Worm (Caenorhabditis elegans): ENCODE results near the gene M03F4.4.
A peak's percentile ranks its signal among the peaks of the same experiment; 100 is the strongest.

M03F4.4 gene

ce11 chrX:4981059-4981458 is 23.8 kb upstream of the M03F4.4 start:
- no peak for TF ChIP-seq fkh-6 (tag; optimal IDR thresholded peaks at IDR 0.05)
- TF ChIP-seq ceh-34 (tag; optimal IDR thresholded peaks at IDR 0.05), result no peak
- no peak for TF ChIP-seq hlh-8 (tag; optimal IDR thresholded peaks at IDR 0.05)
- no peak for TF ChIP-seq pag-3 (tag; optimal IDR thresholded peaks at IDR 0.05; ENCODE audit: borderline replicate concordance)
- TF ChIP-seq ceh-31 (tag; optimal IDR thresholded peaks at IDR 0.05), result no peak
- TF ChIP-seq hlh-6 (tag; optimal IDR thresholded peaks at IDR 0.05), result no peak
- TF ChIP-seq sox-2 (GFP tag; IDR thresholded peaks at IDR 0.05), result no peak
- TF ChIP-seq ceh-45 (GFP tag; IDR thresholded peaks at IDR 0.05), result no peak
- no peak for TF ChIP-seq F13H6.1 (tag; optimal IDR thresholded peaks at IDR 0.05)
- no peak for TF ChIP-seq ceh-2 (tag; optimal IDR thresholded peaks at IDR 0.05)
- no peak for TF ChIP-seq che-1 (tag; optimal IDR thresholded peaks at IDR 0.05)
- TF ChIP-seq ceh-6 (GFP tag; optimal IDR thresholded peaks at IDR 0.05), result no peak
- TF ChIP-seq pqm-1 (tag; optimal IDR thresholded peaks at IDR 0.05), result no peak
- no peak for TF ChIP-seq fkh-10 (GFP tag; optimal IDR thresholded peaks at IDR 0.05)
- no peak for TF ChIP-seq dve-1 (tag; optimal IDR thresholded peaks at IDR 0.05)

- TF ChIP-seq C38D4.7 (GFP tag; optimal IDR thresholded peaks at IDR 0.05), result no peak
- TF ChIP-seq fkh-6 (tag; optimal IDR thresholded peaks at IDR 0.05), result no peak
- TF ChIP-seq nhr-11 (tag; optimal IDR thresholded peaks at IDR 0.05), result no peak
- no peak for TF ChIP-seq sox-2 (GFP tag; IDR thresholded peaks at IDR 0.05)
- TF ChIP-seq ceh-19 (GFP tag; optimal IDR thresholded peaks at IDR 0.05), result no peak
- no peak for TF ChIP-seq madf-2 (tag; optimal IDR thresholded peaks at IDR 0.05)
- TF ChIP-seq hlh-15 (tag; optimal IDR thresholded peaks at IDR 0.05), result no peak
- no peak for TF ChIP-seq odd-2 (tag; optimal IDR thresholded peaks at IDR 0.05)
- no peak for TF ChIP-seq elt-4 (tag; optimal IDR thresholded peaks at IDR 0.05)
- no peak for TF ChIP-seq unc-3 (GFP tag; conservative IDR thresholded peaks at IDR 0.05)
- no peak for TF ChIP-seq unc-3 (tag; optimal IDR thresholded peaks at IDR 0.05)
- no peak for TF ChIP-seq pqm-1 (tag; optimal IDR thresholded peaks at IDR 0.05)
- no peak for TF ChIP-seq sdc-2 (tag; optimal IDR thresholded peaks at IDR 0.05)
These were observed 21.8 kb upstream of the M03F4.4 start for ce11 chrX:4979060-4979459.

- TF ChIP-seq npax-4 (tag; optimal IDR thresholded peaks at IDR 0.05) (no peak), unc-42 (tag; optimal IDR thresholded peaks at IDR 0.05) (peak; percentile 48), pag-3 (tag; optimal IDR thresholded peaks at IDR 0.05; ENCODE audit: borderline replicate concordance) (no peak), ceh-30 (tag; optimal IDR thresholded peaks at IDR 0.05) (no peak), sox-4 (tag; optimal IDR thresholded peaks at IDR 0.05) (no peak), sdc-2 (tag; optimal IDR thresholded peaks at IDR 0.05) (peak; percentile 75), unc-3 (GFP tag; conservative IDR thresholded peaks at IDR 0.05) (no peak), unc-3 (tag; optimal IDR thresholded peaks at IDR 0.05) (no peak)
These were observed 20.9 kb upstream of the M03F4.4 start for ce11 chrX:4978103-4978502.

- TF ChIP-seq odd-2 (tag; optimal IDR thresholded peaks at IDR 0.05) (no peak), ceh-45 (GFP tag; IDR thresholded peaks at IDR 0.05) (no peak), unc-3 (GFP tag; conservative IDR thresholded peaks at IDR 0.05) (no peak), unc-3 (tag; optimal IDR thresholded peaks at IDR 0.05) (no peak), nfya-1 (tag; optimal IDR thresholded peaks at IDR 0.05) (no peak), unc-55 (GFP tag; optimal IDR thresholded peaks at IDR 0.05) (no peak), ttx-3 (tag; optimal IDR thresholded peaks at IDR 0.05) (no peak), nhr-11 (tag; optimal IDR thresholded peaks at IDR 0.05) (no peak), ahr-1 (tag; optimal IDR thresholded peaks at IDR 0.05) (no peak), fkh-10 (GFP tag; optimal IDR thresholded peaks at IDR 0.05) (no peak), sox-4 (tag; optimal IDR thresholded peaks at IDR 0.05) (no peak)
These were observed 19.3 kb upstream of the M03F4.4 start, which contains the start of gene lfi-1 for ce11 chrX:4976530-4976929. TSS of gene lfi-1 (plus strand) at chrX:4976830.

ce11 chrX:4974486-4974885 is 17.3 kb upstream of the M03F4.4 start:
- TF ChIP-seq ceh-9 (tag; optimal IDR thresholded peaks at IDR 0.05) (no peak), nhr-232 (tag; optimal IDR thresholded peaks at IDR 0.05) (no peak), lin-11 (tag; optimal IDR thresholded peaks at IDR 0.05) (no peak), ceh-6 (GFP tag; optimal IDR thresholded peaks at IDR 0.05) (no peak), elt-2 (tag; optimal IDR thresholded peaks at IDR 0.05) (no peak), sdc-2 (tag; optimal IDR thresholded peaks at IDR 0.05) (no peak), syd-9 (tag; optimal IDR thresholded peaks at IDR 0.05) (no peak), ttx-3 (tag; optimal IDR thresholded peaks at IDR 0.05) (no peak), madf-2 (tag; optimal IDR thresholded peaks at IDR 0.05) (no peak), eyg-1 (tag; optimal IDR thresholded peaks at IDR 0.05) (no peak), pros-1 (tag; optimal IDR thresholded peaks at IDR 0.05) (no peak)
